Worm (Caenorhabditis elegans) whole organism, mixed stage, embryonic: ENCODE results near the gene clc-11.

Experiments
- M03D4.4 ChIP-seq: sonication (generic microtip); optimal IDR thresholded peaks from 2 replicates; lab custom pipeline; 2017; ENCODE audit warnings: mild to moderate bottlenecking, missing genetic modification characterization, missing compliant biosample characterization
- bed-3 ChIP-seq: fragments of 200-800 bp; sonication (Bioruptor generic); optimal IDR thresholded peaks from 3 replicates; lab custom pipeline; 2018; ENCODE audit warnings: mild to moderate bottlenecking, missing genetic modification characterization, moderate library complexity, missing compliant biosample characterization
- blmp-1 ChIP-seq: fragments of 150-350 bp; optimal IDR thresholded peaks from 2 replicates; lab custom pipeline; 2014; ENCODE audit warnings: missing biosample characterization, missing genetic modification characterization
- ceh-39 ChIP-seq: fragments of 150-350 bp; optimal IDR thresholded peaks from 2 replicates; lab custom pipeline; 2014; ENCODE audit warnings: missing biosample characterization, missing genetic modification characterization
- ceh-43 ChIP-seq: fragments of 200-800 bp; sonication (Bioruptor generic); optimal IDR thresholded peaks from 2 replicates; lab custom pipeline; 2018; ENCODE audit warnings: mild to moderate bottlenecking, missing genetic modification characterization, moderate library complexity, missing compliant biosample characterization
- ceh-83 ChIP-seq: fragments of 200-800 bp; sonication (Bioruptor generic); optimal IDR thresholded peaks from 2 replicates; lab custom pipeline; 2018; ENCODE audit warnings: mild to moderate bottlenecking, missing genetic modification characterization, missing compliant biosample characterization
- cnd-1 ChIP-seq: fragments of 200-800 bp; sonication (Bioruptor generic); optimal IDR thresholded peaks from 2 replicates; lab custom pipeline; 2018; ENCODE audit warnings: mild to moderate bottlenecking, missing genetic modification characterization, missing compliant biosample characterization
- drap-1 ChIP-seq: fragments of 200-800 bp; sonication (Bioruptor generic); optimal IDR thresholded peaks from 3 replicates; lab custom pipeline; 2018; ENCODE audit warnings: mild to moderate bottlenecking, missing genetic modification characterization, missing compliant biosample characterization
- elt-1 ChIP-seq: sonication (generic microtip); optimal IDR thresholded peaks from 2 replicates; lab custom pipeline; 2017; ENCODE audit warnings: missing genetic modification characterization, mild to moderate bottlenecking, missing compliant biosample characterization, antibody characterized with exemption, moderate library complexity, borderline replicate concordance; ENCODE audit not compliant: insufficient read depth
- elt-3 ChIP-seq: fragments of 150-350 bp; optimal IDR thresholded peaks from 2 replicates; lab custom pipeline; 2014; ENCODE audit warnings: missing biosample characterization, missing genetic modification characterization
- flh-1 ChIP-seq: fragments of 200-800 bp; sonication (Bioruptor generic); optimal IDR thresholded peaks from 2 replicates; lab custom pipeline; 2018; ENCODE audit warnings: mild to moderate bottlenecking, missing genetic modification characterization, moderate library complexity, missing compliant biosample characterization
- ham-2 ChIP-seq: fragments of 200-800 bp; sonication (Bioruptor generic); optimal IDR thresholded peaks from 2 replicates; lab custom pipeline; 2018; ENCODE audit warnings: mild to moderate bottlenecking, missing genetic modification characterization, missing compliant biosample characterization
- hlh-1 ChIP-seq: fragments of 150-350 bp; optimal IDR thresholded peaks from 2 replicates; lab custom pipeline; 2014; ENCODE audit warnings: missing biosample characterization, missing genetic modification reagents, missing genetic modification characterization
- lin-13 ChIP-seq: fragments of 150-350 bp; optimal IDR thresholded peaks from 2 replicates; lab custom pipeline; 2014; ENCODE audit warnings: missing biosample characterization, missing genetic modification characterization
- lin-32 ChIP-seq: fragments of 200-800 bp; sonication (Bioruptor generic); optimal IDR thresholded peaks from 2 replicates; lab custom pipeline; 2018; ENCODE audit warnings: mild to moderate bottlenecking, missing genetic modification characterization, missing compliant biosample characterization
- lsy-2 ChIP-seq: fragments of 150-350 bp; optimal IDR thresholded peaks from 2 replicates; lab custom pipeline; 2014; ENCODE audit warnings: missing biosample characterization, missing genetic modification characterization
- mab-5 ChIP-seq: fragments of 150-350 bp; optimal IDR thresholded peaks from 2 replicates; lab custom pipeline; 2014; ENCODE audit warnings: missing biosample characterization, missing genetic modification characterization
- mep-1 ChIP-seq: fragments of 150-350 bp; optimal IDR thresholded peaks from 2 replicates; lab custom pipeline; 2017; ENCODE audit warnings: missing biosample characterization, missing genetic modification reagents, missing genetic modification characterization, inconsistent platforms
- mls-2 ChIP-seq: sonication (generic microtip); optimal IDR thresholded peaks from 2 replicates; lab custom pipeline; 2016; ENCODE audit warnings: mild to moderate bottlenecking, missing genetic modification characterization, moderate library complexity, missing compliant biosample characterization
- nhr-12 ChIP-seq: fragments of 150-350 bp; optimal IDR thresholded peaks from 2 replicates; lab custom pipeline; 2014; ENCODE audit warnings: missing biosample characterization, missing genetic modification characterization
- nhr-2 ChIP-seq: fragments of 150-350 bp; optimal IDR thresholded peaks from 2 replicates; lab custom pipeline; 2014; ENCODE audit warnings: missing biosample characterization, missing genetic modification characterization
- nhr-237 ChIP-seq: fragments of 150-350 bp; optimal IDR thresholded peaks from 2 replicates; lab custom pipeline; 2014; ENCODE audit warnings: missing biosample characterization, missing genetic modification characterization
- nhr-28 ChIP-seq: fragments of 150-350 bp; optimal IDR thresholded peaks from 2 replicates; lab custom pipeline; 2014; ENCODE audit warnings: missing biosample characterization, missing genetic modification characterization
- nhr-76 ChIP-seq: sonication (generic microtip); optimal IDR thresholded peaks from 2 replicates; lab custom pipeline; 2017; ENCODE audit warnings: missing biosample characterization, missing genetic modification characterization
- pha-4 ChIP-seq: fragments of 150-350 bp; optimal IDR thresholded peaks from 2 replicates; lab custom pipeline; 2018; ENCODE audit warnings: missing biosample characterization, missing genetic modification reagents, missing genetic modification characterization
- sem-2 ChIP-seq: fragments of 200-800 bp; sonication (Bioruptor generic); optimal IDR thresholded peaks from 2 replicates; lab custom pipeline; 2018; ENCODE audit warnings: mild to moderate bottlenecking, missing genetic modification characterization, missing compliant biosample characterization
- snpc-4 ChIP-seq: fragments of 150-350 bp; optimal IDR thresholded peaks from 2 replicates; lab custom pipeline; 2014; ENCODE audit warnings: missing biosample characterization, missing genetic modification characterization
- sptf-1 ChIP-seq: sonication (generic microtip); optimal IDR thresholded peaks from 2 replicates; lab custom pipeline; 2017; ENCODE audit warnings: mild to moderate bottlenecking, missing genetic modification characterization, moderate library complexity, missing compliant biosample characterization
- tbx-8 ChIP-seq: fragments of 200-800 bp; sonication (Bioruptor generic); optimal IDR thresholded peaks from 2 replicates; lab custom pipeline; 2018; ENCODE audit warnings: mild to moderate bottlenecking, missing genetic modification characterization, moderate library complexity, missing compliant biosample characterization
- unc-39 ChIP-seq: fragments of 150-350 bp; optimal IDR thresholded peaks from 2 replicates; lab custom pipeline; 2014; ENCODE audit warnings: missing biosample characterization, missing genetic modification characterization
- unc-62 ChIP-seq: fragments of 150-350 bp; optimal IDR thresholded peaks from 2 replicates; lab custom pipeline; 2014; ENCODE audit warnings: missing biosample characterization, missing genetic modification reagents, missing genetic modification characterization
- zip-8 ChIP-seq: fragments of 150-350 bp; optimal IDR thresholded peaks from 2 replicates; lab custom pipeline; 2014; ENCODE audit warnings: missing biosample characterization, missing genetic modification characterization
- ztf-11 ChIP-seq: fragments of 150-350 bp; optimal IDR thresholded peaks from 2 replicates; lab custom pipeline; 2014; ENCODE audit warnings: missing biosample characterization, missing genetic modification characterization

The clc-11 gene

DNA sequence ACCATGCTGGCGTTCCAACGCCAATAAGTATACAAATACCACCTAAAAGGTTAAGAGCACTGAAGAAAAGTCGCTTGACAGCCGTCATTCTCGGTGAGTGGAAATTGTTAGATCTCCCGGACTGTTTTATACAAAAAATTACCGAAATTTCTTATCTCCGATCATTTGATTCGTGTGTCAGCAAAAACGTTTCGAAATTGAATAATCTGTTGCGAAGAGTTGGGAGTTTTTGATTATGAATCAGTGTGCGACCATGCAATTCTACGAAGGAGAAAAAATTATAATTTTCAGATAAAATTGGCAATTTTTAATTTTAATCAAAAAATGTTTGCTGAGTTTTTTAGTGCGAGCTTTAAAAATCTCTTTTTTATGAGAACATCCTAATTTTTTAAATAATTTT, at the start of gene clc-11:
Gene clc-11 (minus strand): TSS at position 101 of the 400 bp plus-strand sequence.
- no peak for TF ChIP-seq ceh-39
- no peak for TF ChIP-seq snpc-4 (tag; lab: Kevin White, UChicago)
- no peak for TF ChIP-seq bed-3 (GFP tag; lab: Kevin White, UChicago)
- TF ChIP-seq nhr-2 (tag; lab: Kevin White, UChicago): no peak
- TF ChIP-seq, all 35 proteins: peak for 0

DNA sequence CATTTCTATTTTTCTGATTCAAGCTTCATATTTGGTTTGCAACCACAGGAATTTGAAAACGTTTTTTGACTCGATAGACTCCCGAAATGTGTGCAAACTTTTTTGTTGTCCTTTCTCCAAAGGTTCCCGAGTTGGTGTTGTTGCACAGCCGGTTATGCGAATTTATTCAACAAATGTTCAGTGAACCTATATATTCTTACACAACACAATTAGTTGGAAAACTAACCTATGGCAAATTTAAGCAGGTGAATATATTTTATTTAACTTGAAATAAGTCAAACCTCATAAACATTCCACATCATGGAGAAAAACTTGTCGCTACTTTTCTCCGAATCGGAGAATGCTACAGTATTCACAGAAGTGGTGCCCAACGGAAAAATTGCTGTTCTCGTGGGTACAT, 43.9 kb upstream of the clc-11 start, which contains the start of gene srz-14:
Gene srz-14 (plus strand): TSS at position 301 of the 400 bp plus-strand sequence.
- no peak for TF ChIP-seq ham-2
- no peak for TF ChIP-seq drap-1 (GFP tag; lab: Kevin White, UChicago)
- TF ChIP-seq lin-32 (GFP tag; lab: Kevin White, UChicago): no peak
- TF ChIP-seq, all 35 proteins: peak for 0

DNA sequence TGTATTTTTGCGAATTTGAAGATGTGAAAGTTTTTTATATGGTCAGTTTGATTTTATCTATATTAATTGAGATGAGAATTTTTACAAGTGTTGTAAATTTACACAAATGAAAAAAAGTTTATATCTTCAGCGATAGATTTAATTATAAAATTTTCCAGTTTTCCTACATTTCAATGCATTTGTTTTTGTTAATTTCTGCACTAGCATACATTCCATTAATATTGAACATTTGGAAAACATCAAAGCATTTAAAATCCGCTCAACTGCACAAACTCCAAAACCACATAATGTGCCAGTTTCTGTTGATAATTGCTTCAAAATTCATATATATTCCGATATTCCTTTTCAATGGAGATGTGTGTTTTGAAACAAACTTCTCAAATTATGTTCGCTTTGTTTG, 43.5 kb upstream of the clc-11 start, which contains the start of gene srh-277:
Gene srh-277 (plus strand): TSS at position 301 of the 400 bp plus-strand sequence.
- TF ChIP-seq snpc-4 (tag; lab: Kevin White, UChicago): no peak
- no peak for TF ChIP-seq blmp-1 (tag; lab: Kevin White, UChicago)
- no peak for TF ChIP-seq nhr-12 (tag; lab: Kevin White, UChicago)

ce11 chrV:16182110-16182509, 42.7 kb upstream of the clc-11 start, which contains the start of gene srz-13:
srz-13 (plus strand) TSS chrV:16182410.
- no peak for TF ChIP-seq ham-2
- TF ChIP-seq ztf-11 (tag; lab: Kevin White, UChicago): no peak
- no peak for TF ChIP-seq snpc-4 (tag; lab: Kevin White, UChicago)
- TF ChIP-seq zip-8 (tag; lab: Kevin White, UChicago): no peak
- TF ChIP-seq pha-4 (tag; lab: Kevin White, UChicago): no peak
- TF ChIP-seq nhr-28 (tag; lab: Kevin White, UChicago): no peak
- no peak for TF ChIP-seq bed-3 (GFP tag; lab: Kevin White, UChicago)
- no peak for TF ChIP-seq blmp-1 (tag; lab: Kevin White, UChicago)
- no peak for TF ChIP-seq unc-62
- no peak for TF ChIP-seq cnd-1 (tag; lab: Kevin White, UChicago)
- TF ChIP-seq lin-13 (tag; lab: Kevin White, UChicago): no peak
- TF ChIP-seq nhr-237: no peak
- no peak for TF ChIP-seq ceh-39
- TF ChIP-seq mab-5 (tag; lab: Kevin White, UChicago): no peak
- no peak for TF ChIP-seq hlh-1 (tag; lab: Kevin White, UChicago)
- TF ChIP-seq elt-3 (tag; lab: Kevin White, UChicago): no peak
- TF ChIP-seq, all 35 proteins: peak for 0

ce11 chrV:16180350-16180749, 40.9 kb upstream of the clc-11 start, which contains the start of gene str-106:
str-106 (plus strand) TSS chrV:16180650.
- TF ChIP-seq ceh-83 (GFP tag; lab: Kevin White, UChicago) (no peak), unc-39 (tag; lab: Kevin White, UChicago) (no peak), mab-5 (tag; lab: Kevin White, UChicago) (no peak), sptf-1 (tag; lab: Kevin White, UChicago) (no peak), mls-2 (no peak), nhr-76 (tag; lab: Kevin White, UChicago) (no peak), elt-1 (tag; lab: Kevin White, UChicago) (no peak), M03D4.4 (tag; lab: Kevin White, UChicago) (no peak), nhr-12 (tag; lab: Kevin White, UChicago) (no peak), sem-2 (GFP tag; lab: Kevin White, UChicago) (no peak), lsy-2 (tag; lab: Kevin White, UChicago) (no peak), hlh-1 (tag; lab: Kevin White, UChicago) (no peak), mep-1 (no peak), tbx-8 (GFP tag; lab: Kevin White, UChicago) (no peak), nhr-237 (no peak), snpc-4 (tag; lab: Kevin White, UChicago) (no peak)

- no peak for TF ChIP-seq ceh-43 (GFP tag; lab: Kevin White, UChicago)
- no peak for TF ChIP-seq M03D4.4 (tag; lab: Kevin White, UChicago)
- no peak for TF ChIP-seq nhr-28 (tag; lab: Kevin White, UChicago)
- no peak for TF ChIP-seq drap-1 (GFP tag; lab: Kevin White, UChicago)
- TF ChIP-seq lsy-2 (tag; lab: Kevin White, UChicago): no peak
- TF ChIP-seq flh-1 (GFP tag; lab: Kevin White, UChicago): no peak
- no peak for TF ChIP-seq mls-2
- TF ChIP-seq snpc-4 (tag; lab: Kevin White, UChicago): no peak
- TF ChIP-seq blmp-1 (tag; lab: Kevin White, UChicago): no peak
- TF ChIP-seq ceh-83 (GFP tag; lab: Kevin White, UChicago): no peak
- TF ChIP-seq ztf-11 (tag; lab: Kevin White, UChicago): no peak
These were observed 36.3 kb upstream of the clc-11 start, which contains the start of gene cyp-33D1 for ce11 chrV:16175757-16176156. cyp-33D1 (minus strand) TSS chrV:16175857.
